Fruit fly (Drosophila melanogaster) whole organism: ENCODE results near the gene Gr22f.

Experiments
- CG8478 ChIP-seq: fragments of >200 bp; optimal IDR thresholded peaks from 2 replicates; lab custom pipeline; 2018; ENCODE audit warnings: inconsistent platforms
- Dll ChIP-seq: fragments of >200 bp; optimal IDR thresholded peaks from 2 replicates; lab custom pipeline; 2017
- EcR ChIP-seq, 2 experiments: fragments of >200 bp; optimal IDR thresholded peaks; 2 replicates each; lab custom pipeline; 2017; ENCODE audit warnings: missing biosample characterization in 2 of 2, missing genetic modification characterization in 2 of 2, missing genetic modification reagents in 2 of 2
- pan ChIP-seq: fragments of >200 bp; optimal IDR thresholded peaks from 2 replicates; lab custom pipeline; 2017
- psq ChIP-seq: fragments of >200 bp; optimal IDR thresholded peaks from 2 replicates; lab custom pipeline; 2017
- usp ChIP-seq: fragments of >200 bp; optimal IDR thresholded peaks from 2 replicates; lab custom pipeline; 2017; ENCODE audit warnings: missing biosample characterization, missing genetic modification characterization, mixed read lengths

DNA sequence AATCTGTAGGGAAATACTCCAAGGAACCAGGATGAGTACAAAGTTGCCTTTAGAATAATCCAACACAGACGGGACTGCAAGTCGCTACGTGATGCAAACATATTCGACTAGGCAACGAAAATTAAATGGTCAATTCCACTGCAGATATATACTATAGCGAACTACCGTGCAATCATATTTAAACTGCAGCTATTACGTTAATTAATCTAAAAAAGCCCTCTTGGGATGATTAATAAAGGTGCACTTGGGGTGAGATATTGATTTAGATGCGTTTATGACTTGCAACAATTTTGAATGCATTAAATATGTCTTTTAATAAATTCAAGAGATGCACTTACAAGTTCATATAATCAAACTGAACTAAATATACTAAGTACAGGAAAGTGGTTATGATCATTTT is 35.5 kb upstream of the Gr22f start, which contains the start of gene Gr22c:
- TF ChIP-seq pan (lab: Kevin White, UChicago) (no peak), psq (no peak), CG8478 (no peak), EcR (GFP tag; optimal IDR thresholded peaks at IDR 0.05; lab: Kevin White, UChicago) (no peak), usp (no peak), Dll (lab: Kevin White, UChicago) (no peak)
